Worm (Caenorhabditis elegans): ENCODE measurements around the gene aexr-1.
A peak's percentile ranks its signal among the peaks of the same experiment; 100 is the strongest.

Gene aexr-1

DNA sequence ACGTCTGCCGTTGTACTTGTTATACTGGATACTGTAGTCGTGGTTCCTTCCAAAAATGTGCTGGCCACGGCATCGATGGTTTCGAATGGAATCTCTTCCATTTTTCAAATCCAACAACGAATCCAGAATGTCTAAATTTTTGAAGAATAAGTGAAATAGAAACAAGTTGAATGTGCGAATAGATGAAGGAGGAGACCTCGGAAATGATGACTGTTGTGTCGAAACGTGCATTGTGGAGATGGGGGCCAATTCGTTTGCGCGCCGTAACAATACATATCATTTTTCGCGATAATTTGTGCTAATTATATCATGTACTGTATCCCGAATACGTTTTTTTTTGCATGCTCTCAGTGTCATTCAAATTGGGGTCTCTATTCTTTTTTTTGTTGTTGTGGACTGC is at the start of gene aexr-1:
Gene aexr-1 (minus strand): TSS at position 101 of the 400 bp plus-strand sequence.
- TF ChIP-seq unc-62 (GFP tag; optimal IDR thresholded peaks at IDR 0.05), result no peak
- TF ChIP-seq nhr-23 (tag; optimal IDR thresholded peaks at IDR 0.05), result no peak
- no peak for TF ChIP-seq ceh-9 (tag; optimal IDR thresholded peaks at IDR 0.05)
- no peak for TF ChIP-seq eor-1 (tag; optimal IDR thresholded peaks at IDR 0.05)
- no peak for TF ChIP-seq unc-39 (tag; optimal IDR thresholded peaks at IDR 0.05)
- no peak for TF ChIP-seq R02D3.7 (tag; optimal IDR thresholded peaks at IDR 0.05)
- no peak for TF ChIP-seq ama-1 (optimal IDR thresholded peaks at IDR 0.05)

ce11 chrX:6682683-6683082 is 47.6 kb upstream of the aexr-1 start, which contains the start of gene F38B6.8:
F38B6.8 (minus strand) TSS chrX:6682783.
- TF ChIP-seq skn-1 (tag; optimal IDR thresholded peaks at IDR 0.05), result no peak
- TF ChIP-seq ZK546.5 (tag; optimal IDR thresholded peaks at IDR 0.05), result no peak
- no peak for TF ChIP-seq R02D3.7 (tag; optimal IDR thresholded peaks at IDR 0.05)
- no peak for TF ChIP-seq unc-39 (tag; optimal IDR thresholded peaks at IDR 0.05)
- TF ChIP-seq fkh-10 (GFP tag; optimal IDR thresholded peaks at IDR 0.05), result no peak
- TF ChIP-seq ceh-9 (tag; optimal IDR thresholded peaks at IDR 0.05), result no peak
- no peak for TF ChIP-seq aly-2 (tag; optimal IDR thresholded peaks at IDR 0.05)
- TF ChIP-seq elt-1 (tag; optimal IDR thresholded peaks at IDR 0.05), result no peak
- TF ChIP-seq pqm-1 (tag; optimal IDR thresholded peaks at IDR 0.05), result no peak
- no peak for TF ChIP-seq nhr-23 (tag; optimal IDR thresholded peaks at IDR 0.05)

- TF ChIP-seq pha-4 (tag; optimal IDR thresholded peaks at IDR 0.05), result peak; percentile 4
- no peak for TF ChIP-seq ztf-4 (tag; optimal IDR thresholded peaks at IDR 0.05)
- TF ChIP-seq pqm-1 (tag; optimal IDR thresholded peaks at IDR 0.05), result peak; percentile 55
- peak; percentile 73 for TF ChIP-seq elt-2 (tag; optimal IDR thresholded peaks at IDR 0.05)
Measured at ce11 chrX:6674333-6674919, 39.4 kb upstream of the aexr-1 start, which contains the start of gene F38B6.4. F38B6.4 (plus strand) TSS chrX:6674869.

ce11 chrX:6672519-6672918 is 37.4 kb upstream of the aexr-1 start, which contains the start of gene col-172:
col-172 (plus strand) TSS chrX:6672819.
- TF ChIP-seq pha-4 (tag; optimal IDR thresholded peaks at IDR 0.05), result no peak
- TF ChIP-seq fkh-10 (GFP tag; optimal IDR thresholded peaks at IDR 0.05), result no peak
- no peak for TF ChIP-seq zag-1 (tag; optimal IDR thresholded peaks at IDR 0.05)
- no peak for TF ChIP-seq ztf-4 (tag; optimal IDR thresholded peaks at IDR 0.05)
- peak; percentile 7 for TF ChIP-seq nhr-23 (tag; optimal IDR thresholded peaks at IDR 0.05)
- no peak for TF ChIP-seq ceh-82 (tag; optimal IDR thresholded peaks at IDR 0.05)
- no peak for TF ChIP-seq nfya-1 (tag; optimal IDR thresholded peaks at IDR 0.05; ENCODE audit: insufficient read depth)
- TF ChIP-seq nhr-25 (tag; optimal IDR thresholded peaks at IDR 0.05), result no peak

DNA sequence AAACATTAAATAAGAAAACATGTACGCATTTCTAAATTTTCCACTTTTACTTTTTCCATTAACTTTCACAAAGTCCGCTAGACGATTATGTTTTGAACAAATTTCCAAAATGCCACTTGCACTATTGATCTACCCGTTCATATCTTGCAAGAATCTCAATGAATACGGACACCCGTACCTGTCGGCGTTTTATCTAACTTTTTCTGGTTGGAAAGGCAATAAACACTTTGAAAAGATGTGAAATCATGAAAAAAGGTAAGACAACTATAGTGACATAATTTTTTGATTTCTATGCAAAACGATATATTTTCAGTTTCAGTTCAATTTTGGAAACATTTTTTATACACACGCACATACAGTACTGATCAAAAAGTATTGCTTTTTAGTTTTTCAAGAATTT is 36.6 kb upstream of the aexr-1 start:
- TF ChIP-seq mml-1 (tag; optimal IDR thresholded peaks at IDR 0.05), result no peak
- TF ChIP-seq fos-1 (tag; optimal IDR thresholded peaks at IDR 0.05), result no peak
- TF ChIP-seq pqm-1 (tag; optimal IDR thresholded peaks at IDR 0.05), result no peak
- peak; percentile 27 for TF ChIP-seq nhr-23 (tag; optimal IDR thresholded peaks at IDR 0.05)
- no peak for TF ChIP-seq fkh-2 (tag; optimal IDR thresholded peaks at IDR 0.05)
- TF ChIP-seq nhr-11 (tag; optimal IDR thresholded peaks at IDR 0.05), result no peak
- TF ChIP-seq nhr-25 (tag; optimal IDR thresholded peaks at IDR 0.05), result no peak
- TF ChIP-seq lin-15B (tag; optimal IDR thresholded peaks at IDR 0.05), result no peak
- peak; percentile 69 for TF ChIP-seq elt-1 (tag; optimal IDR thresholded peaks at IDR 0.05)
- TF ChIP-seq ZK546.5 (tag; optimal IDR thresholded peaks at IDR 0.05), result no peak
- no peak for TF ChIP-seq nfya-1 (tag; optimal IDR thresholded peaks at IDR 0.05; ENCODE audit: insufficient read depth)

DNA sequence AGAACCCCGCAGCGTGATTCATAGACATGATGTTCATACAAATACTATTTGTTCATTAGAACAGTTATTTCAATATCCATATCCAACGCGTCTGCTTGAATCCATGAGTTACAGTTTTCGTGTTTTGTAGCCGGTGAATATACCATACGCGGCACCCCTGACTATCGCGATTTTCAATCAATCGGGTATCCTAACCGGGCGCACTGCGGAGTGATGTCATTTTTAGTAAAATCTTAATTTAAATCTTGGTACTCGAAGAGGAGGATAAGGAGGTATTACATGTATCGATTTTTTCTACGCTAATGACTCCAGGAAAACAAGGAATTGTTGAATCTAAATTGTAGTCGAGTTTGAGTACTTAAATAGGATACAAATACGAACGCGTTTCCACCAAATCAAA is 34.3 kb upstream of the aexr-1 start:
- TF ChIP-seq elt-1 (tag; optimal IDR thresholded peaks at IDR 0.05), result peak; percentile 22
- no peak for TF ChIP-seq eor-1 (tag; optimal IDR thresholded peaks at IDR 0.05)

DNA sequence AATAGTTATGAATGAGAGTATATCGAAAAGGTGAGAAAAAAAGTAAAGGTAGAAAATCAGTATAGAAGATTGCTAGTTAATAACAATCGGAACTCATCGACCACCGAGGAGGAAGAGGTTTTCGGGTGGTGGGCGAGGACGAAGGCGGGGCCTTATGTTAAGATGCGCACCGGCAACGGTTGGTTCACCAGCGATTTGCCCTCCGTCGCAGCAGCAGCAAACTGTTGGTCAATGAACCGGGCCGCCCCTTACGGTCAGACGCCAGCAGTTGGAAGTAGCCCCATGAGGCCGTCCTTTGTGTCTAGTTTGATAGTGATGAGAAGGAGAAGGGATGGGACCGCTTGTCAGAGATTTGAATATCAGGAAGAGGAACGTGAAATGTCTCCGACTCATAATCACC is 33.8 kb upstream of the aexr-1 start, which contains the start of gene nhr-137:
Gene nhr-137 (minus strand): TSS at position 101 of the 400 bp plus-strand sequence.
- no peak for TF ChIP-seq egl-27 (tag; optimal IDR thresholded peaks at IDR 0.05)
- TF ChIP-seq ztf-4 (tag; optimal IDR thresholded peaks at IDR 0.05), result no peak
- no peak for TF ChIP-seq ama-1 (optimal IDR thresholded peaks at IDR 0.05)
- no peak for TF ChIP-seq elt-3 (tag; optimal IDR thresholded peaks at IDR 0.05)
- no peak for TF ChIP-seq elt-1 (tag; optimal IDR thresholded peaks at IDR 0.05)
- no peak for TF ChIP-seq pqm-1 (tag; optimal IDR thresholded peaks at IDR 0.05)
- no peak for TF ChIP-seq nhr-76 (tag; optimal IDR thresholded peaks at IDR 0.05)
- no peak for TF ChIP-seq R02D3.7 (tag; optimal IDR thresholded peaks at IDR 0.05)
- no peak for TF ChIP-seq mdl-1 (tag; optimal IDR thresholded peaks at IDR 0.05)
- TF ChIP-seq lin-39 (tag; optimal IDR thresholded peaks at IDR 0.05), result no peak
- no peak for TF ChIP-seq daf-12 (tag; optimal IDR thresholded peaks at IDR 0.05)
- TF ChIP-seq fos-1 (tag; optimal IDR thresholded peaks at IDR 0.05), result no peak
- no peak for TF ChIP-seq hmg-11 (tag; optimal IDR thresholded peaks at IDR 0.05)
- no peak for TF ChIP-seq skn-1 (tag; optimal IDR thresholded peaks at IDR 0.05)
- no peak for TF ChIP-seq jun-1 (tag; optimal IDR thresholded peaks at IDR 0.05)
- TF ChIP-seq nhr-43 (tag; optimal IDR thresholded peaks at IDR 0.05; ENCODE audit: poor library complexity, severe bottlenecking), result no peak
- no peak for TF ChIP-seq ceh-9 (tag; optimal IDR thresholded peaks at IDR 0.05)
- TF ChIP-seq pha-4 (tag; optimal IDR thresholded peaks at IDR 0.05), result no peak
- TF ChIP-seq sea-2 (GFP tag; optimal IDR thresholded peaks at IDR 0.05), result no peak
